Fruit fly (Drosophila melanogaster): Measurements from ENCODE around the gene CG33127.

Gene CG33127

dm6 chr2L:322915-323314 lies 1.0 kb downstream of the CG33127 start:
- TF ChIP-seq Pif1A (GFP tag; optimal IDR thresholded peaks at IDR 0.05): no peak
- TF ChIP-seq CG9948 (tag; optimal IDR thresholded peaks at IDR 0.05): no peak
- no peak for TF ChIP-seq CG8159 (tag; optimal IDR thresholded peaks at IDR 0.05)
- no peak for TF ChIP-seq Pif1B (GFP tag; optimal IDR thresholded peaks at IDR 0.05)
- no peak for TF ChIP-seq Ets98B (GFP tag; IDR thresholded peaks at IDR 0.05)
- TF ChIP-seq EcR (GFP tag; optimal IDR thresholded peaks at IDR 0.05): no peak
- TF ChIP-seq CG14655 (GFP tag; optimal IDR thresholded peaks at IDR 0.05): no peak
- no peak for TF ChIP-seq CG8301 (tag; optimal IDR thresholded peaks at IDR 0.05)
- TF ChIP-seq gl (tag; optimal IDR thresholded peaks at IDR 0.05): no peak
- no peak for TF ChIP-seq CG34367 (tag; optimal IDR thresholded peaks at IDR 0.05)
- TF ChIP-seq CG4496 (GFP tag; IDR thresholded peaks at IDR 0.05): no peak
- no peak for TF ChIP-seq CG17806 (tag; optimal IDR thresholded peaks at IDR 0.05)
- TF ChIP-seq CG32121 (GFP tag; IDR thresholded peaks at IDR 0.05): no peak
- TF ChIP-seq rn (GFP tag; IDR thresholded peaks at IDR 0.05): no peak

dm6 chr2L:329661-330060 lies 7.8 kb downstream of the CG33127 start, which contains the start of gene CG43755:
TSS of gene CG43755 (minus strand) at chr2L:329761.
- TF ChIP-seq CG15710 (tag; optimal IDR thresholded peaks at IDR 0.05) (no peak), CG10348 (GFP tag; IDR thresholded peaks at IDR 0.05) (no peak)

dm6 chr2L:332235-332634 lies 10.3 kb downstream of the CG33127 start, which contains the start of gene CG31921:
TSS of gene CG31921 (minus strand) at chr2L:332335.
- TF ChIP-seq CG32121 (GFP tag; IDR thresholded peaks at IDR 0.05) (no peak), CG15710 (tag; optimal IDR thresholded peaks at IDR 0.05) (no peak), Pif1A (GFP tag; optimal IDR thresholded peaks at IDR 0.05) (no peak), CG9948 (tag; optimal IDR thresholded peaks at IDR 0.05) (no peak), CG12605 (GFP tag; IDR thresholded peaks at IDR 0.05) (no peak), CG8301 (tag; optimal IDR thresholded peaks at IDR 0.05) (no peak), CG4496 (GFP tag; IDR thresholded peaks at IDR 0.05) (no peak), CG8159 (tag; optimal IDR thresholded peaks at IDR 0.05) (no peak)

dm6 chr2L:346781-347180 lies 24.9 kb downstream of the CG33127 start:
- TF ChIP-seq Ets98B (GFP tag; IDR thresholded peaks at IDR 0.05) (no peak), CG32121 (GFP tag; IDR thresholded peaks at IDR 0.05) (no peak), CG9948 (tag; optimal IDR thresholded peaks at IDR 0.05) (no peak), EcR (GFP tag; optimal IDR thresholded peaks at IDR 0.05) (no peak), Pif1B (GFP tag; optimal IDR thresholded peaks at IDR 0.05) (no peak), CG17806 (tag; optimal IDR thresholded peaks at IDR 0.05) (no peak), CG8301 (tag; optimal IDR thresholded peaks at IDR 0.05) (no peak), Snoo (tag; optimal IDR thresholded peaks at IDR 0.05) (no peak), CG8159 (tag; optimal IDR thresholded peaks at IDR 0.05) (no peak), rn (GFP tag; IDR thresholded peaks at IDR 0.05) (no peak), CG4496 (GFP tag; IDR thresholded peaks at IDR 0.05) (no peak), CG14655 (GFP tag; optimal IDR thresholded peaks at IDR 0.05) (no peak), fd96Ca (GFP tag; IDR thresholded peaks at IDR 0.05) (no peak), CG12605 (GFP tag; IDR thresholded peaks at IDR 0.05) (no peak), D1 (tag; optimal IDR thresholded peaks at IDR 0.05) (no peak), CG13204 (GFP tag; optimal IDR thresholded peaks at IDR 0.05) (no peak), gl (tag; optimal IDR thresholded peaks at IDR 0.05) (no peak), Pif1A (GFP tag; optimal IDR thresholded peaks at IDR 0.05) (no peak), CG10348 (GFP tag; IDR thresholded peaks at IDR 0.05) (no peak)

- TF ChIP-seq CG32121 (GFP tag; IDR thresholded peaks at IDR 0.05) (no peak), CG4496 (GFP tag; IDR thresholded peaks at IDR 0.05) (no peak), Pif1B (GFP tag; optimal IDR thresholded peaks at IDR 0.05) (no peak), CG17806 (tag; optimal IDR thresholded peaks at IDR 0.05) (no peak), CG8159 (tag; optimal IDR thresholded peaks at IDR 0.05) (no peak), fd96Ca (GFP tag; IDR thresholded peaks at IDR 0.05) (no peak), CG15710 (tag; optimal IDR thresholded peaks at IDR 0.05) (no peak), CG8301 (tag; optimal IDR thresholded peaks at IDR 0.05) (no peak), CG13204 (GFP tag; optimal IDR thresholded peaks at IDR 0.05) (no peak), EcR (GFP tag; optimal IDR thresholded peaks at IDR 0.05) (no peak), CG9948 (tag; optimal IDR thresholded peaks at IDR 0.05) (no peak), CG10348 (GFP tag; IDR thresholded peaks at IDR 0.05) (no peak), gl (tag; optimal IDR thresholded peaks at IDR 0.05) (no peak), D1 (tag; optimal IDR thresholded peaks at IDR 0.05) (no peak), CG12605 (GFP tag; IDR thresholded peaks at IDR 0.05) (no peak), Pif1A (GFP tag; optimal IDR thresholded peaks at IDR 0.05) (no peak), CG14655 (GFP tag; optimal IDR thresholded peaks at IDR 0.05) (no peak), Snoo (tag; optimal IDR thresholded peaks at IDR 0.05) (no peak)
Measured at dm6 chr2L:347604-348003, 25.7 kb downstream of the CG33127 start.

dm6 chr2L:356234-356633 lies 34.3 kb downstream of the CG33127 start:
- TF ChIP-seq CG12605 (GFP tag; IDR thresholded peaks at IDR 0.05) (no peak), CG8159 (tag; optimal IDR thresholded peaks at IDR 0.05) (no peak), D1 (tag; optimal IDR thresholded peaks at IDR 0.05) (no peak), fd96Ca (GFP tag; IDR thresholded peaks at IDR 0.05) (no peak)

- TF ChIP-seq CG9948 (tag; optimal IDR thresholded peaks at IDR 0.05) (no peak), CG4496 (GFP tag; IDR thresholded peaks at IDR 0.05) (no peak), CG15710 (tag; optimal IDR thresholded peaks at IDR 0.05) (no peak)
Measured at dm6 chr2L:357556-358130, 35.7 kb downstream of the CG33127 start, which contains the start of gene Ent1. TSS of gene Ent1 (minus strand) at chr2L:357874.
